Worm (Caenorhabditis elegans) whole organism, L4 larva: ENCODE measurements around the gene R160.10.

Experiments
- D1046.2 ChIP-seq: fragments of 200-800 bp; sonication (Bioruptor generic); IDR thresholded peaks from 2 replicates; pipeline ENCODE4 v1.3.6; 2022; ENCODE audit warnings: missing genetic modification characterization, missing compliant biosample characterization
- F49E8.2 ChIP-seq: sonication (generic microtip); optimal IDR thresholded peaks from 2 replicates; lab custom pipeline; 2016; ENCODE audit warnings: missing compliant biosample characterization, mild to moderate bottlenecking, missing genetic modification characterization, borderline replicate concordance
- daf-19 ChIP-seq: fragments of 200-800 bp; sonication (Bioruptor generic); conservative IDR thresholded peaks from 2 replicates; pipeline ENCODE4 v1.3.6; 2022; ENCODE audit warnings: missing genetic modification characterization, missing compliant biosample characterization
- fos-1 ChIP-seq: fragments of 150-350 bp; optimal IDR thresholded peaks from 2 replicates; lab custom pipeline; 2014; ENCODE audit warnings: missing biosample characterization, missing genetic modification characterization
- nhr-41 ChIP-seq: fragments of 200-800 bp; sonication (Bioruptor generic); IDR thresholded peaks from 2 replicates; pipeline ENCODE4 v1.3.6; 2022; ENCODE audit warnings: missing genetic modification reagents, missing genetic modification characterization, missing compliant biosample characterization
- pqm-1 ChIP-seq: sonication (generic microtip); optimal IDR thresholded peaks from 2 replicates; lab custom pipeline; 2017; ENCODE audit warnings: missing biosample characterization, missing genetic modification characterization
- snpc-4 ChIP-seq: fragments of 150-350 bp; optimal IDR thresholded peaks from 2 replicates; lab custom pipeline; 2014; ENCODE audit warnings: missing biosample characterization, missing genetic modification characterization

DNA sequence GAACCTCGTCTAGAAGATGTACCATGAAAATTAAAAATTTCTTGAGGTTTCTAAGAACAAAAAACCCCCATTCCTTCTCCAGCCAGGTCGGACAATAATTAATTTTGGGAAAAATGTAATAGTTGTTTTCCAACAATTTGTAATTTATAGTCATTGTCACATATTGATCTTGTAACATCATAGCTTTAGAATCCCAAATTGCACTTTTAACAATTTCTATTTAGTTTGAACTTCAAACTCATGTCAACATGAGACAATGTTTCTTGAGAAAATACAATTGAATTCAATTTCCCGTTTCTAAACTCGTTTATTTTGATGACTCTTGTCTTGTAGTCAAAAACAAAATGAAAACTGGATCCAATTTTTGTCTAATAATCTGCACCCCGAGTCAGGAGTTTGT is 33.0 kb upstream of the R160.10 start:
- TF ChIP-seq F49E8.2 (tag; lab: Kevin White, UChicago): no peak
- TF ChIP-seq snpc-4: no peak
- no peak for TF ChIP-seq nhr-41 (GFP tag; lab: Robert Waterston, UW)
- no peak for TF ChIP-seq fos-1
- no peak for TF ChIP-seq daf-19 (GFP tag; lab: Robert Waterston, UW)
- no peak for TF ChIP-seq D1046.2 (GFP tag; lab: Robert Waterston, UW)
- no peak for TF ChIP-seq pqm-1 (tag; lab: Kevin White, UChicago)
